Fruit fly (Drosophila melanogaster) whole organism, prepupa: Measurements from ENCODE around the gene CG6277.

ENCODE experiments used
- Blimp-1 ChIP-seq: fragments of 200-800 bp; sonication (Bioruptor generic); optimal IDR thresholded peaks from 3 replicates; lab custom pipeline; 2017; ENCODE audit warnings: missing biosample characterization, missing genetic modification characterization, mild to moderate bottlenecking, moderate library complexity, missing genetic modification reagents
- CG10631 ChIP-seq: fragments of 200-800 bp; sonication (Bioruptor generic); optimal IDR thresholded peaks from 2 replicates; lab custom pipeline; 2016; ENCODE audit warnings: missing biosample characterization, missing genetic modification characterization
- CG10669 ChIP-seq: fragments of 200-800 bp; sonication (Bioruptor generic); optimal IDR thresholded peaks from 3 replicates; lab custom pipeline; 2018; ENCODE audit warnings: missing biosample characterization, mild to moderate bottlenecking, missing genetic modification characterization, moderate library complexity
- CG11294 ChIP-seq: fragments of 200-800 bp; sonication (Bioruptor generic); IDR thresholded peaks from 2 replicates; pipeline ENCODE4 v1.3.6; 2022; ENCODE audit warnings: missing biosample characterization, missing genetic modification characterization
- CG15336 ChIP-seq: fragments of 200-800 bp; sonication (Bioruptor generic); IDR thresholded peaks from 2 replicates; pipeline ENCODE4 v1.3.6; 2022; ENCODE audit warnings: missing biosample characterization, missing genetic modification characterization
- CG16779 ChIP-seq: fragments of 200-800 bp; sonication (Bioruptor generic); optimal IDR thresholded peaks from 3 replicates; lab custom pipeline; 2017; ENCODE audit warnings: missing biosample characterization, mild to moderate bottlenecking, missing genetic modification characterization
- CG3032 ChIP-seq: fragments of 200-800 bp; optimal IDR thresholded peaks from 2 replicates; lab custom pipeline; 2019; ENCODE audit warnings: missing biosample characterization, mild to moderate bottlenecking, missing genetic modification characterization, moderate library complexity
- CG31627 ChIP-seq: fragments of 200-800 bp; sonication (Bioruptor generic); optimal IDR thresholded peaks from 3 replicates; lab custom pipeline; 2016; ENCODE audit warnings: missing biosample characterization, missing genetic modification characterization
- CG32006 ChIP-seq: fragments of 200-800 bp; sonication (Bioruptor generic); optimal IDR thresholded peaks from 3 replicates; lab custom pipeline; 2017; ENCODE audit warnings: missing biosample characterization, mild to moderate bottlenecking, missing genetic modification characterization
- CG3919 ChIP-seq: fragments of 200-800 bp; sonication (Bioruptor generic); optimal IDR thresholded peaks from 3 replicates; lab custom pipeline; 2016; ENCODE audit warnings: missing biosample characterization, missing genetic modification characterization
- CG6163 ChIP-seq: fragments of 200-800 bp; sonication (Bioruptor generic); IDR thresholded peaks from 3 replicates; pipeline ENCODE4 v1.3.6; 2022; ENCODE audit warnings: missing biosample characterization, missing genetic modification characterization
- CG6276 ChIP-seq: fragments of 200-800 bp; sonication (Bioruptor generic); optimal IDR thresholded peaks from 2 replicates; lab custom pipeline; 2017; ENCODE audit warnings: missing biosample characterization, mild to moderate bottlenecking, missing genetic modification characterization
- CG6808 ChIP-seq: fragments of 200-800 bp; sonication (Bioruptor generic); optimal IDR thresholded peaks from 3 replicates; lab custom pipeline; 2017; ENCODE audit warnings: missing biosample characterization, missing genetic modification characterization, mild to moderate bottlenecking, moderate library complexity, missing genetic modification reagents
- CG6854 ChIP-seq: fragments of 200-800 bp; sonication (Bioruptor generic); optimal IDR thresholded peaks from 2 replicates; lab custom pipeline; 2017; ENCODE audit warnings: missing biosample characterization, mild to moderate bottlenecking, missing genetic modification characterization
- CG7368 ChIP-seq: fragments of 200-800 bp; sonication (Bioruptor generic); optimal IDR thresholded peaks from 3 replicates; lab custom pipeline; 2016; ENCODE audit warnings: missing biosample characterization, missing genetic modification characterization
- CG8632 ChIP-seq: fragments of 200-800 bp; sonication (Bioruptor generic); optimal IDR thresholded peaks from 3 replicates; lab custom pipeline; 2016; ENCODE audit warnings: missing biosample characterization, missing genetic modification characterization
- CG9139 ChIP-seq: fragments of 200-800 bp; sonication (Bioruptor generic); optimal IDR thresholded peaks from 3 replicates; lab custom pipeline; 2017; ENCODE audit warnings: missing biosample characterization, mild to moderate bottlenecking, missing genetic modification characterization
- Eip75B ChIP-seq: fragments of 200-800 bp; sonication (Bioruptor generic); optimal IDR thresholded peaks from 3 replicates; lab custom pipeline; 2016; ENCODE audit warnings: missing biosample characterization, missing genetic modification characterization
- Eip78C ChIP-seq: fragments of 200-800 bp; sonication (Bioruptor generic); peaks from one replicate; lab custom pipeline; 2016; ENCODE audit warnings: missing biosample characterization, missing genetic modification characterization
- Ets96B ChIP-seq: fragments of 200-800 bp; optimal IDR thresholded peaks from 2 replicates; lab custom pipeline; 2019; ENCODE audit warnings: missing biosample characterization, mild to moderate bottlenecking, missing genetic modification characterization, moderate library complexity
- Gug ChIP-seq: fragments of 200-800 bp; sonication (Bioruptor generic); IDR thresholded peaks from 2 replicates; pipeline ENCODE4 v1.3.6; 2022; ENCODE audit warnings: missing biosample characterization, missing genetic modification characterization
- Hr38 ChIP-seq: sonication (Bioruptor generic); optimal IDR thresholded peaks from 2 replicates; lab custom pipeline; 2016; ENCODE audit warnings: missing biosample characterization, missing genetic modification characterization
- Lpt ChIP-seq: fragments of 200-800 bp; sonication (Bioruptor generic); optimal IDR thresholded peaks from 3 replicates; lab custom pipeline; 2016; ENCODE audit warnings: missing biosample characterization, missing genetic modification characterization
- Met ChIP-seq: fragments of 200-800 bp; sonication (Bioruptor generic); optimal IDR thresholded peaks from 3 replicates; lab custom pipeline; 2016; ENCODE audit warnings: missing biosample characterization, missing genetic modification characterization
- OdsH ChIP-seq: fragments of 200-800 bp; sonication (Bioruptor generic); optimal IDR thresholded peaks from 3 replicates; lab custom pipeline; 2016; ENCODE audit warnings: missing biosample characterization, missing genetic modification characterization
- Sox102F ChIP-seq: fragments of 200-800 bp; sonication (Bioruptor generic); optimal IDR thresholded peaks from 2 replicates; lab custom pipeline; 2016; ENCODE audit warnings: missing biosample characterization, mild to moderate bottlenecking, missing genetic modification characterization
- Sox14 ChIP-seq: fragments of 200-800 bp; sonication (Bioruptor generic); optimal IDR thresholded peaks from 3 replicates; lab custom pipeline; 2016; ENCODE audit warnings: missing biosample characterization, missing genetic modification characterization
- achi ChIP-seq: fragments of 200-800 bp; sonication (Bioruptor generic); optimal IDR thresholded peaks from 3 replicates; lab custom pipeline; 2016; ENCODE audit warnings: missing biosample characterization, missing genetic modification characterization
- acj6 ChIP-seq: fragments of 200-800 bp; sonication (Bioruptor generic); optimal IDR thresholded peaks from 3 replicates; lab custom pipeline; 2016; ENCODE audit warnings: missing biosample characterization, missing genetic modification characterization
- cyc ChIP-seq: fragments of 200-800 bp; sonication (Bioruptor generic); optimal IDR thresholded peaks from 3 replicates; lab custom pipeline; 2016; ENCODE audit warnings: missing biosample characterization, missing genetic modification characterization
- dac ChIP-seq: fragments of 200-800 bp; sonication (Bioruptor generic); optimal IDR thresholded peaks from 2 replicates; lab custom pipeline; 2017; ENCODE audit warnings: missing biosample characterization, mild to moderate bottlenecking, missing genetic modification characterization
- dsx ChIP-seq: fragments of 200-800 bp; optimal IDR thresholded peaks from 3 replicates; lab custom pipeline; 2019; ENCODE audit warnings: missing biosample characterization, mild to moderate bottlenecking, missing genetic modification characterization, moderate library complexity; ENCODE audit not compliant: poor library complexity, severe bottlenecking
- eg ChIP-seq: fragments of 200-800 bp; sonication (Bioruptor generic); IDR thresholded peaks from 3 replicates; pipeline ENCODE4 v1.3.6; 2022; ENCODE audit warnings: missing biosample characterization, missing genetic modification characterization
- fd85E ChIP-seq: fragments of 200-800 bp; sonication (Bioruptor generic); optimal IDR thresholded peaks from 3 replicates; lab custom pipeline; 2016; ENCODE audit warnings: missing biosample characterization, missing genetic modification characterization
- fkh ChIP-seq: fragments of 200-800 bp; sonication (Bioruptor generic); optimal IDR thresholded peaks from 3 replicates; lab custom pipeline; 2017; ENCODE audit warnings: missing biosample characterization, mild to moderate bottlenecking, missing genetic modification characterization, moderate library complexity
- net ChIP-seq: fragments of 200-800 bp; sonication (Bioruptor generic); optimal IDR thresholded peaks from 3 replicates; lab custom pipeline; 2016; ENCODE audit warnings: missing biosample characterization, missing genetic modification characterization
- salr ChIP-seq, 2 experiments: fragments of 200-800 bp; sonication (Bioruptor generic); optimal IDR thresholded peaks; 3 replicates each; lab custom pipeline; 2016 to 2018; ENCODE audit warnings: missing biosample characterization in 2 of 2, missing genetic modification characterization in 2 of 2, mild to moderate bottlenecking in 1 of 2
- spab ChIP-seq: fragments of 200-800 bp; sonication (Bioruptor generic); optimal IDR thresholded peaks from 2 replicates; lab custom pipeline; 2017; ENCODE audit warnings: missing biosample characterization, mild to moderate bottlenecking, missing genetic modification characterization, missing genetic modification reagents
- ss ChIP-seq, 2 experiments: fragments of 200-800 bp; sonication (Bioruptor generic); optimal IDR thresholded peaks; 2 replicates in 1 of 2; 3 replicates in 1 of 2; lab custom pipeline; 2017 to 2018; ENCODE audit warnings: mild to moderate bottlenecking in 2 of 2, missing biosample characterization in 2 of 2, missing genetic modification characterization in 2 of 2, moderate library complexity in 1 of 2
- svp ChIP-seq: fragments of 200-800 bp; sonication (Bioruptor generic); peaks from one replicate; lab custom pipeline; 2016; ENCODE audit warnings: missing biosample characterization, missing genetic modification characterization
- topi ChIP-seq: fragments of 200-800 bp; sonication (Bioruptor generic); optimal IDR thresholded peaks from 3 replicates; lab custom pipeline; 2016; ENCODE audit warnings: missing biosample characterization, missing genetic modification characterization
- vri ChIP-seq: fragments of 200-800 bp; sonication (Bioruptor generic); optimal IDR thresholded peaks from 3 replicates; lab custom pipeline; 2016; ENCODE audit warnings: missing biosample characterization, mild to moderate bottlenecking, missing genetic modification characterization

Gene CG6277

DNA sequence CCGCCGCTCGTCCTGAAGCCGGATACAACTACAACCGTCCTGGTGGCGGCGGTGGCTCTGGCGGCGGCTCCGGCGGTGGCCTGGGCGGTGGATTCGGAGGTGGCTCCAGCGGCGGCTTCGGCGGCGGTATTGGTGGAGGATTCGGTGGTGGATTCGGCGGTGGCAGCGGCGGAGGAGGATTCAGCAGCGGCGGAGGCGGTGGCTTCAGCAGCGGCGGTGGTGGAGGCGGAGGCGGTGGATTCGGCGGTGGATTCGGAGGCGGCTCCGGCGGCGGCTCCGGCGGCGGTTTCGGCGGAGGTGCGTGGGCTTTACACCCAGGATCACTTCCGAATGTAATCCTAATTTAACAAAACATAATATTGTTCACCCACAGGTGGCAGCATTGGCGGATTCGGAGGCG, 26.5 kb upstream of the CG6277 start:
- TF ChIP-seq Met (GFP tag; lab: Kevin White, UChicago) (no peak), Sox14 (GFP tag; lab: Kevin White, UChicago) (no peak), CG32006 (GFP tag; lab: Kevin White, UChicago) (no peak), CG3032 (tag; lab: Kevin White, UChicago) (no peak), topi (GFP tag; lab: Kevin White, UChicago) (no peak), Hr38 (GFP tag; lab: Kevin White, UChicago) (no peak), Eip75B (GFP tag; lab: Kevin White, UChicago) (no peak)

DNA sequence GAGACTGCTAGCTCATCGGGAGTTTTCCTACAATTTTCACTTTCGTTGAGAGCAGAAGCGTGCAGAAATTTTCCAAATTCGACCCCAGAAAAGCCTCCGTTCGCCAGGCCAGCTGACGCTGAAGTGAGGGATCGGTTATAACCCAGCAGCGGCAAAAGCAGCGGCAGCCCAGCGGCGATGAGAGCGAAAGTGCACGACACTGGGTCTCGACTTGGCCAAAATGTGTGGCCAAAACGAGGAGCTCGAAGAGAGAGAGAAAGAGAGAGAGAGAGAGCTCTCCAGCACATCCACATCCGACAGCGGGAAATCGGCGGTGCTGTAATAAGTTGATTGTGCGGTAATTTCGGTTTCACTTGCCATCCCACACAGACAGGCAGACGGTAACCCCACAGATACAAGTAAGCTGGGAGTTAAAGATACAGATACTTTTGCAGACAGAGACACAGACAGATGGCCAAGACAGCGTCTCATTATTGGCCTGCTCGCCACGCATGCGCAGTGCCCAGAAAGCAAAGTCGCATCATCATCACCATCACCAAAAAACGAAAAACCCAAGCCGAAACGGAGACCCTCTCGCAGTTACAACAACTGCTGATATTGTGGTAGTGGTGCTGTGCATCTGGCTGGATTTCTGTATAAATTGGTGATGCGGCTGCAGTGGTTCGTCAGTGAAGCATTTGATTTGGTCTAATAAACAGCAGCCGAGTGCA, 25.7 kb upstream of the CG6277 start, which contains the start of gene TwdlT:
Gene TwdlT, plus strand, starts transcription at position 660 of the 710 bp plus-strand sequence.
- TF ChIP-seq topi (GFP tag; lab: Kevin White, UChicago): no peak
- no peak for TF ChIP-seq acj6 (GFP tag; lab: Kevin White, UChicago)
- peak; percentile 95 for TF ChIP-seq Blimp-1 (GFP tag; lab: Kevin White, UChicago)
- TF ChIP-seq CG32006 (GFP tag; lab: Kevin White, UChicago): no peak
- TF ChIP-seq CG8632 (GFP tag; lab: Kevin White, UChicago): no peak
- no peak for TF ChIP-seq dsx
- no peak for TF ChIP-seq fd85E
- no peak for TF ChIP-seq CG6854 (GFP tag; lab: Kevin White, UChicago)
- TF ChIP-seq CG6808 (GFP tag; lab: Kevin White, UChicago): no peak
- no peak for TF ChIP-seq CG15336
- TF ChIP-seq fkh (GFP tag; lab: Kevin White, UChicago): no peak
- TF ChIP-seq CG31627: no peak
- TF ChIP-seq svp (GFP tag; lab: Kevin White, UChicago): peak; percentile 15
- TF ChIP-seq CG10669 (GFP tag; lab: Kevin White, UChicago): no peak
- TF ChIP-seq salr (GFP tag; optimal IDR thresholded peaks at IDR 0.05; lab: Kevin White, UChicago): no peak
- TF ChIP-seq CG3919 (GFP tag; lab: Kevin White, UChicago): no peak

DNA sequence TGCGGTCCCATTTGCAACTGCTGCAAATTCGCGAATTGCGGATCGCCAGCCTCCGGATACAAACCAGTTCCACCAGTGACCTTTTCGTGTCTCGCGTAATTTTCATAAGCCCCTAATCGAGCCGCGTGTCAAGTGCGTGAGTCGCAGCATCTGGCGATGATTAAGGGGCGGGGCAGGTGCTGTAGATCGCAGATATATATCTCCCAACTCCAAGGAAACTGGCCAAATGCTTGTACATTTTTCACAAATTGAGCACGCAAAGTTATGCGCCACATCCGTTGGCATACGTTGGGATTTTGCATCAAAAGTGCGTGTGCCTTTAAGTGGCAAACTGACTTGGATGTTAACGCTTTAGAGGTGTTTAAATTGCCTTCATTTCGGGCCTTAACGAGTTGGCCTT, 17.0 kb upstream of the CG6277 start:
- TF ChIP-seq net (no peak), achi (GFP tag; lab: Kevin White, UChicago) (no peak), Eip78C (GFP tag; lab: Kevin White, UChicago) (peak; percentile 8), Lpt (GFP tag; lab: Kevin White, UChicago) (no peak), ss (GFP tag; optimal IDR thresholded peaks at IDR 0.05; lab: Kevin White, UChicago) (peak in 1 of 2 experiments; percentile 93)

DNA sequence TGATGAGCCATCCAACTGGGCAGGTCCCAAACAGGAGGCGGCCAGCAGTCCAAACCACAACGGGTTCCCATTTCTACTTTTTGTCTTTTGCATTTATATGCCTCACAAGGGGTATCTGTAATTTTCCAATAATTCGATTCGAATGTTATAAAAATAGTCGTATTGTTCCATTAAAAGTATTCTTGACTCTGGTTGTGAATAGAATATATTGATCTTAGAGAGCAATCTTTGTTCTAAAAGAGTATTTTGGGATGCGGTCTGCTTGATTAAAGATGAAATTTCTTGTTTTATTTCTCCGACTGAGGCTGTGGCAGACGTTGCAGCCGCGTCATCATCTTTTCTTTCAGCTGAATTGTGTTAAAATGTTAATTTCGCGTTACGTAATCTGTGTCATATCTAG, 10.9 kb upstream of the CG6277 start:
- TF ChIP-seq Ets96B (tag; lab: Kevin White, UChicago) (no peak), CG10669 (GFP tag; lab: Kevin White, UChicago) (no peak), cyc (GFP tag; lab: Kevin White, UChicago) (no peak), CG11294 (GFP tag; lab: Robert Waterston, UW) (no peak), CG6808 (GFP tag; lab: Kevin White, UChicago) (no peak), dsx (no peak), Lpt (GFP tag; lab: Kevin White, UChicago) (no peak), CG3032 (tag; lab: Kevin White, UChicago) (no peak), CG16779 (tag; lab: Kevin White, UChicago) (no peak), fkh (GFP tag; lab: Kevin White, UChicago) (no peak), Sox102F (GFP tag; lab: Kevin White, UChicago) (no peak), CG6276 (GFP tag; lab: Kevin White, UChicago) (peak; percentile 51), net (no peak), CG10631 (no peak), Eip78C (GFP tag; lab: Kevin White, UChicago) (peak; percentile 68), CG7368 (GFP tag; lab: Kevin White, UChicago) (no peak), vri (GFP tag; lab: Kevin White, UChicago) (no peak), OdsH (peak; percentile 2), topi (GFP tag; lab: Kevin White, UChicago) (no peak), salr (GFP tag; optimal IDR thresholded peaks at IDR 0.05; lab: Kevin White, UChicago) (no peak), CG9139 (GFP tag; lab: Kevin White, UChicago) (no peak), Sox14 (GFP tag; lab: Kevin White, UChicago) (no peak), CG15336 (0 out of 2 replicates have a peak, but pooled peaks have one; percentile 51), Met (GFP tag; lab: Kevin White, UChicago) (no peak), svp (GFP tag; lab: Kevin White, UChicago) (no peak), eg (GFP tag; lab: Robert Waterston, UW) (peak; percentile 41; the same call in 1 of the 3 replicates), CG6163 (GFP tag; lab: Robert Waterston, UW) (peak; percentile 30; the same call in 1 of the 3 replicates), CG31627 (no peak), Gug (GFP tag; lab: Robert Waterston, UW) (no peak), spab (GFP tag; lab: Kevin White, UChicago) (no peak), acj6 (GFP tag; lab: Kevin White, UChicago) (no peak), CG3919 (GFP tag; lab: Kevin White, UChicago) (no peak), dac (no peak)
